Fruit fly (Drosophila melanogaster) whole organism, prepupa: ENCODE results near the gene CG14803.

Experiments
- Blimp-1 ChIP-seq: fragments of 200-800 bp; sonication (Bioruptor generic); optimal IDR thresholded peaks from 3 replicates; lab custom pipeline; 2017; ENCODE audit warnings: missing biosample characterization, missing genetic modification characterization, mild to moderate bottlenecking, moderate library complexity, missing genetic modification reagents
- CG10631 ChIP-seq: fragments of 200-800 bp; sonication (Bioruptor generic); optimal IDR thresholded peaks from 2 replicates; lab custom pipeline; 2016; ENCODE audit warnings: missing biosample characterization, missing genetic modification characterization
- CG11294 ChIP-seq: fragments of 200-800 bp; sonication (Bioruptor generic); IDR thresholded peaks from 2 replicates; pipeline ENCODE4 v1.3.6; 2022; ENCODE audit warnings: missing biosample characterization, missing genetic modification characterization
- CG11762 ChIP-seq: fragments of 200-800 bp; sonication (Bioruptor generic); optimal IDR thresholded peaks from 3 replicates; lab custom pipeline; 2016; ENCODE audit warnings: missing biosample characterization, missing genetic modification characterization; ENCODE audit not compliant: insufficient read depth
- CG15336 ChIP-seq: fragments of 200-800 bp; sonication (Bioruptor generic); IDR thresholded peaks from 2 replicates; pipeline ENCODE4 v1.3.6; 2022; ENCODE audit warnings: missing biosample characterization, missing genetic modification characterization
- CG1621 ChIP-seq: fragments of 200-800 bp; sonication (Bioruptor generic); optimal IDR thresholded peaks from 3 replicates; lab custom pipeline; 2018; ENCODE audit warnings: missing biosample characterization, mild to moderate bottlenecking, missing genetic modification characterization
- CG16779 ChIP-seq: fragments of 200-800 bp; sonication (Bioruptor generic); optimal IDR thresholded peaks from 3 replicates; lab custom pipeline; 2017; ENCODE audit warnings: missing biosample characterization, mild to moderate bottlenecking, missing genetic modification characterization
- CG3032 ChIP-seq: fragments of 200-800 bp; optimal IDR thresholded peaks from 2 replicates; lab custom pipeline; 2019; ENCODE audit warnings: missing biosample characterization, mild to moderate bottlenecking, missing genetic modification characterization, moderate library complexity
- CG32006 ChIP-seq: fragments of 200-800 bp; sonication (Bioruptor generic); optimal IDR thresholded peaks from 3 replicates; lab custom pipeline; 2017; ENCODE audit warnings: missing biosample characterization, mild to moderate bottlenecking, missing genetic modification characterization
- CG34406 ChIP-seq: fragments of 200-800 bp; sonication (Bioruptor generic); optimal IDR thresholded peaks from 3 replicates; lab custom pipeline; 2016; ENCODE audit warnings: missing biosample characterization, missing genetic modification characterization
- CG3919 ChIP-seq: fragments of 200-800 bp; sonication (Bioruptor generic); optimal IDR thresholded peaks from 3 replicates; lab custom pipeline; 2016; ENCODE audit warnings: missing biosample characterization, missing genetic modification characterization
- CG4318 ChIP-seq: fragments of 200-800 bp; sonication (Bioruptor generic); optimal IDR thresholded peaks from 3 replicates; lab custom pipeline; 2017; ENCODE audit warnings: missing biosample characterization, mild to moderate bottlenecking, missing genetic modification characterization
- CG6163 ChIP-seq: fragments of 200-800 bp; sonication (Bioruptor generic); IDR thresholded peaks from 3 replicates; pipeline ENCODE4 v1.3.6; 2022; ENCODE audit warnings: missing biosample characterization, missing genetic modification characterization
- CG6276 ChIP-seq: fragments of 200-800 bp; sonication (Bioruptor generic); optimal IDR thresholded peaks from 2 replicates; lab custom pipeline; 2017; ENCODE audit warnings: missing biosample characterization, mild to moderate bottlenecking, missing genetic modification characterization
- CG6792 ChIP-seq: fragments of 200-800 bp; sonication (Bioruptor generic); optimal IDR thresholded peaks from 3 replicates; lab custom pipeline; 2016; ENCODE audit warnings: missing biosample characterization, missing genetic modification characterization
- CG6808 ChIP-seq: fragments of 200-800 bp; sonication (Bioruptor generic); optimal IDR thresholded peaks from 3 replicates; lab custom pipeline; 2017; ENCODE audit warnings: missing biosample characterization, missing genetic modification characterization, mild to moderate bottlenecking, moderate library complexity, missing genetic modification reagents
- CG6854 ChIP-seq: fragments of 200-800 bp; sonication (Bioruptor generic); optimal IDR thresholded peaks from 2 replicates; lab custom pipeline; 2017; ENCODE audit warnings: missing biosample characterization, mild to moderate bottlenecking, missing genetic modification characterization
- CG7368 ChIP-seq: fragments of 200-800 bp; sonication (Bioruptor generic); optimal IDR thresholded peaks from 3 replicates; lab custom pipeline; 2016; ENCODE audit warnings: missing biosample characterization, missing genetic modification characterization
- CG8119 ChIP-seq: fragments of 200-800 bp; sonication (Bioruptor generic); IDR thresholded peaks from 3 replicates; pipeline ENCODE4 v1.3.6; 2022; ENCODE audit warnings: missing biosample characterization, missing genetic modification characterization
- CG8632 ChIP-seq: fragments of 200-800 bp; sonication (Bioruptor generic); optimal IDR thresholded peaks from 3 replicates; lab custom pipeline; 2016; ENCODE audit warnings: missing biosample characterization, missing genetic modification characterization
- CG9139 ChIP-seq: fragments of 200-800 bp; sonication (Bioruptor generic); optimal IDR thresholded peaks from 3 replicates; lab custom pipeline; 2017; ENCODE audit warnings: missing biosample characterization, mild to moderate bottlenecking, missing genetic modification characterization
- Eip75B ChIP-seq: fragments of 200-800 bp; sonication (Bioruptor generic); optimal IDR thresholded peaks from 3 replicates; lab custom pipeline; 2016; ENCODE audit warnings: missing biosample characterization, missing genetic modification characterization
- Eip78C ChIP-seq: fragments of 200-800 bp; sonication (Bioruptor generic); peaks from one replicate; lab custom pipeline; 2016; ENCODE audit warnings: missing biosample characterization, missing genetic modification characterization
- Eip93F ChIP-seq: fragments of 200-800 bp; sonication (Bioruptor generic); optimal IDR thresholded peaks from 2 replicates; lab custom pipeline; 2016; ENCODE audit warnings: missing biosample characterization, mild to moderate bottlenecking, missing genetic modification characterization
- Ets21C ChIP-seq: fragments of 200-800 bp; sonication (Bioruptor generic); optimal IDR thresholded peaks from 3 replicates; lab custom pipeline; 2016; ENCODE audit warnings: missing biosample characterization, missing genetic modification characterization
- Gug ChIP-seq: fragments of 200-800 bp; sonication (Bioruptor generic); IDR thresholded peaks from 2 replicates; pipeline ENCODE4 v1.3.6; 2022; ENCODE audit warnings: missing biosample characterization, missing genetic modification characterization
- Hr39 ChIP-seq: fragments of 200-800 bp; sonication (Bioruptor generic); optimal IDR thresholded peaks from 2 replicates; lab custom pipeline; 2016; ENCODE audit warnings: missing biosample characterization, missing genetic modification characterization
- Hr4 ChIP-seq: fragments of 200-800 bp; sonication (Bioruptor generic); optimal IDR thresholded peaks from 3 replicates; lab custom pipeline; 2016; ENCODE audit warnings: missing biosample characterization, missing genetic modification characterization
- Lpt ChIP-seq: fragments of 200-800 bp; sonication (Bioruptor generic); optimal IDR thresholded peaks from 3 replicates; lab custom pipeline; 2016; ENCODE audit warnings: missing biosample characterization, missing genetic modification characterization
- Smox ChIP-seq: fragments of 200-800 bp; sonication (Bioruptor generic); optimal IDR thresholded peaks from 3 replicates; lab custom pipeline; 2016; ENCODE audit warnings: missing biosample characterization, missing genetic modification characterization
- Sox102F ChIP-seq: fragments of 200-800 bp; sonication (Bioruptor generic); optimal IDR thresholded peaks from 2 replicates; lab custom pipeline; 2016; ENCODE audit warnings: missing biosample characterization, mild to moderate bottlenecking, missing genetic modification characterization
- Sox14 ChIP-seq: fragments of 200-800 bp; sonication (Bioruptor generic); optimal IDR thresholded peaks from 3 replicates; lab custom pipeline; 2016; ENCODE audit warnings: missing biosample characterization, missing genetic modification characterization
- acj6 ChIP-seq: fragments of 200-800 bp; sonication (Bioruptor generic); optimal IDR thresholded peaks from 3 replicates; lab custom pipeline; 2016; ENCODE audit warnings: missing biosample characterization, missing genetic modification characterization
- cyc ChIP-seq: fragments of 200-800 bp; sonication (Bioruptor generic); optimal IDR thresholded peaks from 3 replicates; lab custom pipeline; 2016; ENCODE audit warnings: missing biosample characterization, missing genetic modification characterization
- dac ChIP-seq: fragments of 200-800 bp; sonication (Bioruptor generic); optimal IDR thresholded peaks from 2 replicates; lab custom pipeline; 2017; ENCODE audit warnings: missing biosample characterization, mild to moderate bottlenecking, missing genetic modification characterization
- dsx ChIP-seq: fragments of 200-800 bp; optimal IDR thresholded peaks from 3 replicates; lab custom pipeline; 2019; ENCODE audit warnings: missing biosample characterization, mild to moderate bottlenecking, missing genetic modification characterization, moderate library complexity; ENCODE audit not compliant: poor library complexity, severe bottlenecking
- eg ChIP-seq: fragments of 200-800 bp; sonication (Bioruptor generic); IDR thresholded peaks from 3 replicates; pipeline ENCODE4 v1.3.6; 2022; ENCODE audit warnings: missing biosample characterization, missing genetic modification characterization
- fkh ChIP-seq: fragments of 200-800 bp; sonication (Bioruptor generic); optimal IDR thresholded peaks from 3 replicates; lab custom pipeline; 2017; ENCODE audit warnings: missing biosample characterization, mild to moderate bottlenecking, missing genetic modification characterization, moderate library complexity
- lz ChIP-seq: fragments of 200-800 bp; sonication (Bioruptor generic); optimal IDR thresholded peaks from 3 replicates; lab custom pipeline; 2016; ENCODE audit warnings: missing biosample characterization, missing genetic modification characterization
- pdm3 ChIP-seq: fragments of 200-800 bp; sonication (Bioruptor generic); optimal IDR thresholded peaks from 3 replicates; lab custom pipeline; 2016; ENCODE audit warnings: missing biosample characterization, missing genetic modification characterization
- spab ChIP-seq: fragments of 200-800 bp; sonication (Bioruptor generic); optimal IDR thresholded peaks from 2 replicates; lab custom pipeline; 2017; ENCODE audit warnings: missing biosample characterization, mild to moderate bottlenecking, missing genetic modification characterization, missing genetic modification reagents
- ss ChIP-seq, 2 experiments: fragments of 200-800 bp; sonication (Bioruptor generic); optimal IDR thresholded peaks; 2 replicates in 1 of 2; 3 replicates in 1 of 2; lab custom pipeline; 2017 to 2018; ENCODE audit warnings: mild to moderate bottlenecking in 2 of 2, missing biosample characterization in 2 of 2, missing genetic modification characterization in 2 of 2, moderate library complexity in 1 of 2
- svp ChIP-seq: fragments of 200-800 bp; sonication (Bioruptor generic); peaks from one replicate; lab custom pipeline; 2016; ENCODE audit warnings: missing biosample characterization, missing genetic modification characterization
- vri ChIP-seq: fragments of 200-800 bp; sonication (Bioruptor generic); optimal IDR thresholded peaks from 3 replicates; lab custom pipeline; 2016; ENCODE audit warnings: missing biosample characterization, mild to moderate bottlenecking, missing genetic modification characterization

CG14803 gene

DNA sequence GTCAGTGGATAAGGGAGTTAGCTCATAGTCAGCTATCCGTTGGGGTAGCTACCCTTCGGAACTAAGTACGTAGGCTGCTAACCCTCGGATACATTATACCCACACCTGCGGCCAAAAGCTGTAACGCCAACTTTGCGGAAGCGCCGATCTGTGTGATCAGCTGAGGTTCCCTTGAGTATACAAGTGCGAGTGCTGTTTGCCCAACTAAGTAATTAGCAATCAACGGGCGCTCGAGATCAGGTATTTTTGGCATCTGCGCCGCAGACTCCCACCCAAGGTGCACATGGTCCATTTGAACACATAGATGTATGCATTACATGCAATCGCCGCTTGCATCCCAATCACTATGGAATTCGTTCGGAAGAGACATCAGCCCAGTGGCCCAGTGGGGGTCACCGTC is 14.6 kb upstream of the CG14803 start:
- TF ChIP-seq fkh (GFP tag; lab: Kevin White, UChicago): peak; percentile 81
- no peak for TF ChIP-seq cyc
- TF ChIP-seq svp: peak; percentile 27
- no peak for TF ChIP-seq pdm3 (GFP tag; lab: Kevin White, UChicago)
- no peak for TF ChIP-seq CG34406 (GFP tag; lab: Kevin White, UChicago)

DNA sequence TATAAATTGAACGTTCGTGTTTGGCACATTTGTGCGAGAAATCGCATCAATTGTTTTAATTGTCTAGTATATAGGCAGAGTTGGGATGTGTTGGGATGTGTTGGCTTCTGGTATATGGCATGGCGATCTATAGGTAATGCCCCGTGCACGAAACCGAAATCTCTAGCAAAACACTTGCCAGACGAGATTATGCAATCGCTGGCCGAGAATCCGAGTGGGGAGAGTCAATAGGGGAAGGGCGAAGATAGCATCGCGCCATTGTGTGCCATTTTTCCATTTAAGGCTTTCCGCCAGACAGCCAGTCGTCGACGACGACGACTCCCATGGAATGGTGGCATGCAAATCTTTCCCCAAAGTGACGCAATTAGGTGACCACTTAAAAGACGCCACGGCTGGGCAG is 13.8 kb upstream of the CG14803 start:
- TF ChIP-seq Hr4 (no peak), eg (GFP tag; lab: Robert Waterston, UW) (no peak), vri (GFP tag; lab: Kevin White, UChicago) (peak; percentile 62), Eip78C (GFP tag; lab: Kevin White, UChicago) (peak; percentile 43), CG9139 (GFP tag; lab: Kevin White, UChicago) (no peak), svp (peak; percentile 76)

DNA sequence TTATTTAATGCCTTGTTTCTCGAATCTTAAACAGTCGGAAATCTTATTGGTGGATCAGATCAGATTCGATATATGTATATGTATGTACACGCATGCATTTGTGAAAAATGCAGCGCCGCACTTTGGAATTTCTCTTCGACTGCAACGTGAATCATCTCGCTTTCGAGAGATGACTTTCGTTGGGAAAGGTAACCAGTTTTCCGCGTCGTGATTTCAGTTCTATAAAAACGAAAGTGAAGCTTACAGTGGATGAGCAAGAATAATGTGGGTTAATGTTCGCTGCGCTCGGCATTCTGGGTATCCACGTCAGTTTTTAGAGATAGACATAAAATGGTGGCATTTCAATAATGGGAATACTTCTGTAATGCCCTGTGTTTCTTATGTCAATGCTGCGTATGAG is 12.1 kb upstream of the CG14803 start:
- TF ChIP-seq CG11762 (GFP tag; lab: Kevin White, UChicago) (no peak), Blimp-1 (GFP tag; lab: Kevin White, UChicago) (peak; percentile 94)

DNA sequence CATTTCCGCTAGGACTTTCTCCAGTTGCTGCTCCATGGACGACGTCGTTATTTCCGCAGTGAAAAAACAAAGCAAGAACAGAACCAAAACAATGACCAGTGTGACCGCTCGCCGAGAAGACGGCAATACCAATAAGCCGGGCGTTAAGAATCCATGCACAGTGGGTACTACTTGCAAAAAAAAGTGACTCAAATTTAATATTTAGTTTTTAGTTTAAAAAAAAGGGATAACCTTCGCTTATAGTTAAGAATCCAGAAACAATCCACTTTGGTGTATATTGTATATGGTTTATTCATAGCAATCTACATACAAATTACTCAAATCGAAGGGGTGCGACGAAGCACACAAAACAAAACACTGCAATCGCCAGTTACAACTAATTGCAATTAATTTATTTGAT is 9.8 kb upstream of the CG14803 start, which contains the start of gene Lamtor5:
TSS of gene Lamtor5 (minus strand) at position 105 of the 400 bp plus-strand sequence.
- TF ChIP-seq CG3032 (tag; lab: Kevin White, UChicago): peak; percentile 37
- no peak for TF ChIP-seq Eip93F
- TF ChIP-seq CG6276 (GFP tag; lab: Kevin White, UChicago): no peak
- peak; percentile 14 for TF ChIP-seq cyc
- TF ChIP-seq CG6163 (GFP tag; lab: Robert Waterston, UW): peak; percentile 63
- peak; percentile 64 for TF ChIP-seq Eip75B (GFP tag; lab: Kevin White, UChicago)
- TF ChIP-seq CG15336 (GFP tag; lab: Robert Waterston, UW): peak; percentile 55
- TF ChIP-seq dac (GFP tag; lab: Kevin White, UChicago): no peak
- peak; percentile 37 for TF ChIP-seq CG32006 (GFP tag; lab: Kevin White, UChicago)
- TF ChIP-seq CG6792 (GFP tag; lab: Kevin White, UChicago): peak; percentile 24
- no peak for TF ChIP-seq CG16779 (tag; lab: Kevin White, UChicago)
- peak; percentile 36 for TF ChIP-seq CG8632 (GFP tag; lab: Kevin White, UChicago)
- TF ChIP-seq CG34406 (GFP tag; lab: Kevin White, UChicago): peak; percentile 22
- peak; percentile 45 for TF ChIP-seq vri (GFP tag; lab: Kevin White, UChicago)
- TF ChIP-seq Smox (GFP tag; lab: Kevin White, UChicago): peak; percentile 51
- TF ChIP-seq CG9139 (GFP tag; lab: Kevin White, UChicago): no peak
- peak; percentile 25; the same call in 1 of the 3 replicates for TF ChIP-seq CG8119
- no peak for TF ChIP-seq CG11294 (GFP tag; lab: Robert Waterston, UW)
- TF ChIP-seq CG6854 (GFP tag; lab: Kevin White, UChicago): no peak
- TF ChIP-seq CG1621 (tag; lab: Kevin White, UChicago): no peak
- TF ChIP-seq Lpt (GFP tag; lab: Kevin White, UChicago): no peak
- peak; percentile 38 for TF ChIP-seq CG3919
- peak; percentile 40 for TF ChIP-seq pdm3 (GFP tag; lab: Kevin White, UChicago)
- peak; percentile 49 for TF ChIP-seq acj6 (GFP tag; lab: Kevin White, UChicago)
- TF ChIP-seq CG6808 (GFP tag; lab: Kevin White, UChicago): peak; percentile 7
- peak; percentile 42; the same call in 1 of the 3 replicates for TF ChIP-seq eg (GFP tag; lab: Robert Waterston, UW)
- TF ChIP-seq spab (GFP tag; lab: Kevin White, UChicago): no peak
- TF ChIP-seq Sox102F (GFP tag; lab: Kevin White, UChicago): peak; percentile 69
- TF ChIP-seq Hr39 (GFP tag; lab: Kevin White, UChicago): peak; percentile 51
- TF ChIP-seq Ets21C (GFP tag; lab: Kevin White, UChicago): peak; percentile 6
- peak; percentile 83 for TF ChIP-seq svp
- TF ChIP-seq CG10631 (GFP tag; lab: Kevin White, UChicago): peak; percentile 48
- peak; percentile 72 for TF ChIP-seq Eip78C (GFP tag; lab: Kevin White, UChicago)
- peak; percentile 45 for TF ChIP-seq Hr4
- TF ChIP-seq Blimp-1 (GFP tag; lab: Kevin White, UChicago): peak; percentile 10
- no peak for TF ChIP-seq Gug (GFP tag; lab: Robert Waterston, UW)
- peak; percentile 23 for TF ChIP-seq dsx
- peak; percentile 3 to 39 for TF ChIP-seq ss (GFP tag; optimal IDR thresholded peaks at IDR 0.05; lab: Kevin White, UChicago)
- TF ChIP-seq Sox14 (GFP tag; lab: Kevin White, UChicago): peak; percentile 82
- TF ChIP-seq lz (GFP tag; lab: Kevin White, UChicago): peak; percentile 63
- peak; percentile 52 for TF ChIP-seq CG7368 (GFP tag; lab: Kevin White, UChicago)
- TF ChIP-seq CG4318 (GFP tag; lab: Kevin White, UChicago): no peak
